Worm (Caenorhabditis elegans) whole organism, L1 larva: ENCODE results near the gene B0228.8.
A peak's percentile ranks its signal among the peaks of the same experiment; 100 is the strongest.

Experiments
- C16A3.4 ChIP-seq: fragments of 150-350 bp; optimal IDR thresholded peaks from 2 replicates; lab custom pipeline; 2014; ENCODE audit warnings: missing biosample characterization, missing genetic modification characterization
- Y116A8C.19 ChIP-seq: sonication (generic microtip); optimal IDR thresholded peaks from 2 replicates; lab custom pipeline; 2016; ENCODE audit warnings: missing compliant biosample characterization, missing genetic modification characterization, borderline replicate concordance
- aly-2 ChIP-seq: fragments of 150-350 bp; optimal IDR thresholded peaks from 2 replicates; lab custom pipeline; 2014; ENCODE audit warnings: missing biosample characterization, missing genetic modification characterization
- ama-1 ChIP-seq: fragments of 150-350 bp; optimal IDR thresholded peaks from 2 replicates; lab custom pipeline; 2014
- blmp-1 ChIP-seq: fragments of 150-350 bp; optimal IDR thresholded peaks from 2 replicates; lab custom pipeline; 2014; ENCODE audit warnings: missing biosample characterization, missing genetic modification characterization
- ceh-63 ChIP-seq: fragments of 200-800 bp; sonication (Bioruptor generic); optimal IDR thresholded peaks from 2 replicates; lab custom pipeline; 2018; ENCODE audit warnings: mild to moderate bottlenecking, missing genetic modification characterization, missing compliant biosample characterization
- ceh-8 ChIP-seq: fragments of 200-800 bp; sonication (Bioruptor generic); optimal IDR thresholded peaks from 2 replicates; lab custom pipeline; 2018; ENCODE audit warnings: mild to moderate bottlenecking, missing genetic modification characterization, moderate library complexity, missing compliant biosample characterization
- ceh-82 ChIP-seq, 3 experiments: fragments of 150-350 bp in 1 of 3; sonication (generic microtip) in 2 of 3; optimal IDR thresholded peaks; 2 replicates each; lab custom pipeline; 2014 to 2017; ENCODE audit warnings: missing biosample characterization in 3 of 3, missing genetic modification characterization in 3 of 3
- ceh-88 ChIP-seq: fragments of 200-800 bp; sonication (Bioruptor generic); IDR thresholded peaks from 2 replicates; pipeline ENCODE4 v1.3.6; 2022; ENCODE audit warnings: missing genetic modification characterization, missing compliant biosample characterization
- ces-1 ChIP-seq: fragments of 150-350 bp; optimal IDR thresholded peaks from 2 replicates; lab custom pipeline; 2014; ENCODE audit warnings: missing biosample characterization, missing genetic modification reagents, missing genetic modification characterization
- efl-1 ChIP-seq, 4 experiments: fragments of 150-350 bp; optimal IDR thresholded peaks in 3 of 4; peaks in 1 of 4; 1 replicate in 1 of 4; 2 replicates in 3 of 4; lab custom pipeline; 2014; ENCODE audit warnings: missing biosample characterization in 2 of 4, missing genetic modification characterization in 2 of 4, missing genetic modification reagents in 2 of 4
- elt-2 ChIP-seq: sonication (generic microtip); optimal IDR thresholded peaks from 2 replicates; lab custom pipeline; 2016; ENCODE audit warnings: missing genetic modification characterization, mild to moderate bottlenecking, inconsistent platforms, missing compliant biosample characterization, missing genetic modification reagents
- elt-3 ChIP-seq, 6 experiments: fragments of 150-350 bp in 1 of 6; sonication (generic microtip); optimal IDR thresholded peaks; 2 replicates each; lab custom pipeline; 2017 to 2018; ENCODE audit warnings: missing biosample characterization in 6 of 6, missing genetic modification characterization in 6 of 6, inconsistent platforms in 1 of 6
- ets-5 ChIP-seq: fragments of 200-800 bp; sonication (Bioruptor generic); IDR thresholded peaks from 2 replicates; pipeline ENCODE4 v1.3.6; 2022; ENCODE audit warnings: missing genetic modification characterization, missing compliant biosample characterization
- fkh-10 ChIP-seq: sonication (generic microtip); optimal IDR thresholded peaks from 2 replicates; lab custom pipeline; 2017; ENCODE audit warnings: missing biosample characterization, missing genetic modification reagents, missing genetic modification characterization
- fkh-4 ChIP-seq: sonication (generic microtip); optimal IDR thresholded peaks from 2 replicates; lab custom pipeline; 2016; ENCODE audit warnings: missing compliant biosample characterization, missing genetic modification characterization, borderline replicate concordance
- fkh-8 ChIP-seq: sonication (generic microtip); optimal IDR thresholded peaks from 2 replicates; lab custom pipeline; 2016; ENCODE audit warnings: mild to moderate bottlenecking, missing genetic modification characterization, missing compliant biosample characterization
- hlh-4 ChIP-seq: sonication (generic microtip); optimal IDR thresholded peaks from 2 replicates; lab custom pipeline; 2016; ENCODE audit warnings: mild to moderate bottlenecking, missing genetic modification characterization, missing compliant biosample characterization
- hpl-2 ChIP-seq: fragments of 150-350 bp; optimal IDR thresholded peaks from 2 replicates; lab custom pipeline; 2014; ENCODE audit warnings: missing biosample characterization, missing genetic modification reagents, missing genetic modification characterization
- irx-1 ChIP-seq: sonication (generic microtip); optimal IDR thresholded peaks from 2 replicates; lab custom pipeline; 2016; ENCODE audit warnings: missing genetic modification characterization, missing compliant biosample characterization
- isw-1 ChIP-seq: fragments of 200-800 bp; sonication (Bioruptor generic); IDR thresholded peaks from 2 replicates; pipeline ENCODE4 v1.3.6; 2022; ENCODE audit warnings: missing genetic modification characterization, missing compliant biosample characterization
- jun-1 ChIP-seq: fragments of 150-350 bp; optimal IDR thresholded peaks from 2 replicates; lab custom pipeline; 2014; ENCODE audit warnings: missing biosample characterization, missing genetic modification reagents, missing genetic modification characterization
- lin-13 ChIP-seq: fragments of 150-350 bp; optimal IDR thresholded peaks from 2 replicates; lab custom pipeline; 2014; ENCODE audit warnings: missing biosample characterization, missing genetic modification reagents, missing genetic modification characterization
- lin-14 ChIP-seq: fragments of 200-800 bp; sonication (Bioruptor generic); optimal IDR thresholded peaks from 2 replicates; lab custom pipeline; 2018; ENCODE audit warnings: mild to moderate bottlenecking, missing genetic modification characterization, moderate library complexity, missing compliant biosample characterization
- lin-15B ChIP-seq: fragments of 150-350 bp; sonication (generic microtip); optimal IDR thresholded peaks from 3 replicates; lab custom pipeline; 2014; ENCODE audit warnings: missing biosample characterization, missing genetic modification characterization
- mdl-1 ChIP-seq, 2 experiments: fragments of 150-350 bp; optimal IDR thresholded peaks; 2 replicates each; lab custom pipeline; 2014 to 2017; ENCODE audit warnings: missing biosample characterization in 2 of 2, missing genetic modification characterization in 2 of 2, inconsistent platforms in 1 of 2
- mep-1 ChIP-seq: fragments of 150-350 bp; optimal IDR thresholded peaks from 2 replicates; lab custom pipeline; 2014; ENCODE audit warnings: missing biosample characterization, missing genetic modification characterization
- nhr-12 ChIP-seq: sonication (generic microtip); optimal IDR thresholded peaks from 2 replicates; lab custom pipeline; 2017; ENCODE audit warnings: missing biosample characterization, missing genetic modification characterization
- nhr-19 ChIP-seq: fragments of 200-800 bp; sonication (Bioruptor generic); conservative IDR thresholded peaks from 2 replicates; pipeline ENCODE4 v1.3.6; 2022; ENCODE audit warnings: missing genetic modification characterization, missing compliant biosample characterization
- nhr-20 ChIP-seq: sonication (generic microtip); optimal IDR thresholded peaks from 2 replicates; lab custom pipeline; 2016; ENCODE audit warnings: mild to moderate bottlenecking, missing genetic modification characterization, missing compliant biosample characterization
- nhr-71 ChIP-seq: sonication (generic microtip); optimal IDR thresholded peaks from 2 replicates; lab custom pipeline; 2016; ENCODE audit warnings: mild to moderate bottlenecking, missing genetic modification characterization, moderate library complexity, missing compliant biosample characterization
- nhr-76 ChIP-seq: sonication (generic microtip); optimal IDR thresholded peaks from 2 replicates; lab custom pipeline; 2017; ENCODE audit warnings: missing biosample characterization, missing genetic modification characterization
- nhr-77 ChIP-seq: fragments of 150-350 bp; optimal IDR thresholded peaks from 2 replicates; lab custom pipeline; 2014; ENCODE audit warnings: missing biosample characterization, missing genetic modification characterization
- nhr-84 ChIP-seq: sonication (generic microtip); optimal IDR thresholded peaks from 2 replicates; lab custom pipeline; 2017; ENCODE audit warnings: missing biosample characterization, missing genetic modification characterization
- nhr-85 ChIP-seq: sonication (generic microtip); peaks from one replicate; lab custom pipeline; 2016; ENCODE audit warnings: missing genetic modification characterization, inconsistent platforms, missing compliant biosample characterization
- nhr-90 ChIP-seq: sonication (generic microtip); optimal IDR thresholded peaks from 2 replicates; lab custom pipeline; 2016; ENCODE audit warnings: mild to moderate bottlenecking, missing genetic modification characterization, missing compliant biosample characterization; ENCODE audit not compliant: poor library complexity
- pag-3 ChIP-seq: sonication (generic microtip); optimal IDR thresholded peaks from 2 replicates; lab custom pipeline; 2017; ENCODE audit warnings: missing genetic modification characterization, mild to moderate bottlenecking, missing compliant biosample characterization, antibody characterized with exemption, borderline replicate concordance; ENCODE audit not compliant: insufficient read depth
- pax-3 ChIP-seq: fragments of 200-800 bp; sonication (Bioruptor generic); optimal IDR thresholded peaks from 2 replicates; lab custom pipeline; 2018; ENCODE audit warnings: mild to moderate bottlenecking, missing genetic modification characterization, moderate library complexity, missing compliant biosample characterization
- snu-23 ChIP-seq: sonication (generic microtip); optimal IDR thresholded peaks from 2 replicates; lab custom pipeline; 2016; ENCODE audit warnings: missing genetic modification characterization, missing compliant biosample characterization
- sox-4 ChIP-seq: sonication (generic microtip); optimal IDR thresholded peaks from 2 replicates; lab custom pipeline; 2016; ENCODE audit warnings: missing genetic modification characterization, missing compliant biosample characterization
- sptf-1 ChIP-seq: fragments of 150-350 bp; optimal IDR thresholded peaks from 2 replicates; lab custom pipeline; 2014; ENCODE audit warnings: missing biosample characterization, missing genetic modification characterization
- sup-37 ChIP-seq: fragments of 200-800 bp; sonication (Bioruptor generic); optimal IDR thresholded peaks from 2 replicates; lab custom pipeline; 2018; ENCODE audit warnings: mild to moderate bottlenecking, missing genetic modification characterization, missing compliant biosample characterization
- swsn-7 ChIP-seq: sonication (generic microtip); optimal IDR thresholded peaks from 2 replicates; lab custom pipeline; 2016; ENCODE audit warnings: missing genetic modification characterization, missing compliant biosample characterization
- tbx-2 ChIP-seq: sonication (generic microtip); optimal IDR thresholded peaks from 2 replicates; lab custom pipeline; 2016; ENCODE audit warnings: missing genetic modification characterization, missing compliant biosample characterization
- tlp-1 ChIP-seq: fragments of 150-350 bp; optimal IDR thresholded peaks from 2 replicates; lab custom pipeline; 2014; ENCODE audit warnings: missing biosample characterization, missing genetic modification characterization
- unc-130 ChIP-seq: fragments of 150-350 bp; optimal IDR thresholded peaks from 2 replicates; lab custom pipeline; 2017; ENCODE audit warnings: missing biosample characterization, missing genetic modification characterization, inconsistent platforms
- unc-98 ChIP-seq: fragments of 200-800 bp; sonication (Bioruptor generic); IDR thresholded peaks from 2 replicates; pipeline ENCODE4 v1.3.6; 2022; ENCODE audit warnings: missing genetic modification characterization, missing compliant biosample characterization
- ztf-11 ChIP-seq, 2 experiments: sonication (generic microtip); optimal IDR thresholded peaks; 2 replicates each; lab custom pipeline; 2016 to 2017; ENCODE audit warnings: missing genetic modification characterization in 2 of 2, missing biosample characterization in 1 of 2, missing compliant biosample characterization in 1 of 2
- ztf-4 ChIP-seq: fragments of 150-350 bp; optimal IDR thresholded peaks from 2 replicates; lab custom pipeline; 2014; ENCODE audit warnings: missing biosample characterization, missing genetic modification characterization

B0228.8 gene

ce11 chrII:7777320-7777978 lies 16.1 kb upstream of the B0228.8 start, which contains the start of gene mthf-1 (continued):
- no peak for TF ChIP-seq ama-1 (lab: Kevin White, UChicago)
- TF ChIP-seq ztf-11 (tag; optimal IDR thresholded peaks at IDR 0.05; lab: Kevin White, UChicago) = no peak
- TF ChIP-seq blmp-1 (tag; lab: Kevin White, UChicago) = peak; percentile 69
- TF ChIP-seq hlh-4 (tag; lab: Kevin White, UChicago) = no peak
- TF ChIP-seq pax-3 (tag; lab: Kevin White, UChicago) = no peak
- no peak for TF ChIP-seq mep-1 (tag; lab: Kevin White, UChicago)
- TF ChIP-seq nhr-20 (tag; lab: Kevin White, UChicago) = peak; percentile 41
- no peak for TF ChIP-seq sup-37 (GFP tag; lab: Kevin White, UChicago)
- peak; percentile 66 for TF ChIP-seq nhr-90 (tag; lab: Kevin White, UChicago)
- TF ChIP-seq tlp-1 = no peak
- TF ChIP-seq unc-98 = no peak

DNA sequence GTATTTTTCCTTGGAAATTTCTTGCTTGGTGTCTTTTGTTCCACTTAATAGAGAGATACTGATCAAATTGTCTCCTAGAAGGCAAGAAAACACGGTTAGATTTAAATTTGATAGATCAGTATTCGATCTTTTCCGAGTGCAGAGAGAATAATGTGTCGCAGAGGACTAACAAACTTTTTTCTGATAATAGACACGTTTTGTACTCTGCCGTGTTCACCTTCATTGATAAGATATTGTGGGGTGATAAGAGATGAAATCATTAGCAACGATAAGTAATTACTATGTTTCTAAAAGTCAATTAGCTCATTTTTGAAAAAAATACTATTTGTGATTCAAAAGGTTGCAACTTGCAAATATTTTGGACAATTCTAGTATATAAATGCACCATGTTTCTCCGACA lies 15.4 kb upstream of the B0228.8 start:
- TF ChIP-seq ceh-88 (no peak), hlh-4 (tag; lab: Kevin White, UChicago) (no peak), unc-130 (no peak), sox-4 (tag; lab: Kevin White, UChicago) (no peak), C16A3.4 (tag; lab: Kevin White, UChicago) (no peak), nhr-84 (tag; lab: Kevin White, UChicago) (no peak), pax-3 (tag; lab: Kevin White, UChicago) (no peak), ama-1 (lab: Kevin White, UChicago) (no peak), isw-1 (GFP tag; lab: Robert Waterston, UW) (no peak), mdl-1 (tag; optimal IDR thresholded peaks at IDR 0.05; lab: Kevin White, UChicago) (no peak), ceh-82 (tag; optimal IDR thresholded peaks at IDR 0.05; lab: Kevin White, UChicago) (no peak), swsn-7 (no peak), tlp-1 (peak; percentile 14), nhr-12 (no peak), nhr-19 (GFP tag; lab: Robert Waterston, UW) (no peak; the same call in 1 of the 2 replicates), efl-1 (optimal IDR thresholded peaks at IDR 0.05; lab: Kevin White, UChicago) (no peak), efl-1 (GFP tag; optimal IDR thresholded peaks at IDR 0.05 in 1 of 2; lab: Kevin White, UChicago) (no peak), elt-3 (tag; optimal IDR thresholded peaks at IDR 0.05; lab: Kevin White, UChicago) (peak; percentile 29 to 97 (median 86)), fkh-10 (GFP tag; lab: Kevin White, UChicago) (no peak), ets-5 (GFP tag; lab: Robert Waterston, UW) (no peak), elt-2 (tag; lab: Kevin White, UChicago) (peak; percentile 75), ztf-4 (tag; lab: Kevin White, UChicago) (no peak), hpl-2 (GFP tag; lab: Kevin White, UChicago) (no peak), lin-15B (no peak), nhr-77 (tag; lab: Kevin White, UChicago) (no peak), sup-37 (GFP tag; lab: Kevin White, UChicago) (no peak), nhr-71 (tag; lab: Kevin White, UChicago) (no peak), jun-1 (tag; lab: Kevin White, UChicago) (no peak), sptf-1 (no peak), pag-3 (tag; lab: Kevin White, UChicago) (no peak), mep-1 (tag; lab: Kevin White, UChicago) (no peak), ceh-8 (GFP tag; lab: Kevin White, UChicago) (no peak), lin-14 (GFP tag; lab: Kevin White, UChicago) (peak; percentile 49), snu-23 (peak; percentile 2), aly-2 (no peak), ces-1 (no peak), unc-98 (no peak), ceh-63 (GFP tag; lab: Kevin White, UChicago) (no peak), tbx-2 (tag; lab: Kevin White, UChicago) (no peak), nhr-85 (no peak), nhr-76 (tag; lab: Kevin White, UChicago) (no peak), nhr-90 (tag; lab: Kevin White, UChicago) (peak; percentile 24), Y116A8C.19 (tag; lab: Kevin White, UChicago) (no peak), fkh-8 (no peak), irx-1 (tag; lab: Kevin White, UChicago) (no peak), fkh-4 (tag; lab: Kevin White, UChicago) (no peak), lin-13 (GFP tag; lab: Kevin White, UChicago) (no peak)
